Worm (Caenorhabditis elegans) whole organism, L1 larva: Measurements from ENCODE around the gene F36H1.3.

ENCODE experiments used
- Y116A8C.19 ChIP-seq: sonication (generic microtip); optimal IDR thresholded peaks from 2 replicates; lab custom pipeline; 2016; ENCODE audit warnings: missing compliant biosample characterization, missing genetic modification characterization, borderline replicate concordance
- ama-1 ChIP-seq: fragments of 150-350 bp; optimal IDR thresholded peaks from 2 replicates; lab custom pipeline; 2014
- ceh-8 ChIP-seq: fragments of 200-800 bp; sonication (Bioruptor generic); optimal IDR thresholded peaks from 2 replicates; lab custom pipeline; 2018; ENCODE audit warnings: mild to moderate bottlenecking, missing genetic modification characterization, moderate library complexity, missing compliant biosample characterization
- ces-1 ChIP-seq: fragments of 150-350 bp; optimal IDR thresholded peaks from 2 replicates; lab custom pipeline; 2014; ENCODE audit warnings: missing biosample characterization, missing genetic modification reagents, missing genetic modification characterization
- dpl-1 ChIP-seq, 3 experiments: fragments of 150-350 bp in 2 of 3; sonication (generic microtip) in 1 of 3; optimal IDR thresholded peaks; 2 replicates each; lab custom pipeline; 2014 to 2017; ENCODE audit warnings: missing biosample characterization in 3 of 3, missing genetic modification characterization in 3 of 3, missing genetic modification reagents in 3 of 3
- lin-13 ChIP-seq: fragments of 150-350 bp; optimal IDR thresholded peaks from 2 replicates; lab custom pipeline; 2014; ENCODE audit warnings: missing biosample characterization, missing genetic modification reagents, missing genetic modification characterization
- nhr-11 ChIP-seq: fragments of 150-350 bp; optimal IDR thresholded peaks from 2 replicates; lab custom pipeline; 2014; ENCODE audit warnings: missing biosample characterization, missing genetic modification characterization
- pag-3 ChIP-seq: sonication (generic microtip); optimal IDR thresholded peaks from 2 replicates; lab custom pipeline; 2017; ENCODE audit warnings: missing genetic modification characterization, mild to moderate bottlenecking, missing compliant biosample characterization, antibody characterized with exemption, borderline replicate concordance; ENCODE audit not compliant: insufficient read depth
- snpc-4 ChIP-seq: fragments of 150-350 bp; optimal IDR thresholded peaks from 2 replicates; lab custom pipeline; 2014; ENCODE audit warnings: missing biosample characterization, missing genetic modification characterization
- swsn-7 ChIP-seq: sonication (generic microtip); optimal IDR thresholded peaks from 2 replicates; lab custom pipeline; 2016; ENCODE audit warnings: missing genetic modification characterization, missing compliant biosample characterization
- unc-130 ChIP-seq: fragments of 150-350 bp; optimal IDR thresholded peaks from 2 replicates; lab custom pipeline; 2017; ENCODE audit warnings: missing biosample characterization, missing genetic modification characterization, inconsistent platforms
- unc-62 ChIP-seq: fragments of 150-350 bp; optimal IDR thresholded peaks from 2 replicates; lab custom pipeline; 2014; ENCODE audit warnings: missing biosample characterization, missing genetic modification reagents, missing genetic modification characterization

DNA sequence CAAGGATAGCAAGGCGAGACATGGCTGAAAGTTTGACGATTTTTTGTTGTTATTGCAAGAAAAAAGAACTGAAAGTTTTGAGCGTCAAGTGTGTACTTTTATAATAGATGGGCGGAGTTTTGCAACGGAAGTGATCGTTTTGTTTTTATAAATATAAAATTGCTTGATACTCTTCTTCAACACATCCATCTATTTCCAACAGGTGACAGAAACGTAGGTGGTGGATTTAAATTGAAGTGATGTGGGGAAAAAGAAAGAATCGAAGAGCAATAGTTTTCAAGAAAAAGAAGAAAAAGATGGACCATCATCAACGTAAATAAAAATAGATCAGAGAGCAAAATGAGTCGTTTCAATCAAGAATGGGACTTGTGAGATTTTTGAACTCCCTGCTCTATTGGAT lies 17.1 kb downstream of the F36H1.3 start, which contains the start of gene ttr-17:
- TF ChIP-seq unc-62 (GFP tag; lab: Kevin White, UChicago) (no peak), ama-1 (lab: Kevin White, UChicago) (no peak), ces-1 (no peak), unc-130 (tag; lab: Kevin White, UChicago) (no peak), swsn-7 (tag; lab: Kevin White, UChicago) (no peak), snpc-4 (tag; lab: Kevin White, UChicago) (no peak), ceh-8 (GFP tag; lab: Kevin White, UChicago) (no peak), Y116A8C.19 (tag; lab: Kevin White, UChicago) (no peak), lin-13 (GFP tag; lab: Kevin White, UChicago) (no peak), pag-3 (tag; lab: Kevin White, UChicago) (no peak), nhr-11 (no peak), dpl-1 (GFP tag; optimal IDR thresholded peaks at IDR 0.05; lab: Kevin White, UChicago) (no peak)
